Fruit fly (Drosophila melanogaster) S2 (cell line): Measurements from ENCODE around the gene dre4.

Experiments
- CG8478 ChIP-seq: fragments of >200 bp; optimal IDR thresholded peaks from 2 replicates; lab custom pipeline; 2018
- CTCF ChIP-seq, 2 experiments: fragments of >200 bp; optimal IDR thresholded peaks; 2 replicates each; lab custom pipeline; 2018

dre4 gene

DNA sequence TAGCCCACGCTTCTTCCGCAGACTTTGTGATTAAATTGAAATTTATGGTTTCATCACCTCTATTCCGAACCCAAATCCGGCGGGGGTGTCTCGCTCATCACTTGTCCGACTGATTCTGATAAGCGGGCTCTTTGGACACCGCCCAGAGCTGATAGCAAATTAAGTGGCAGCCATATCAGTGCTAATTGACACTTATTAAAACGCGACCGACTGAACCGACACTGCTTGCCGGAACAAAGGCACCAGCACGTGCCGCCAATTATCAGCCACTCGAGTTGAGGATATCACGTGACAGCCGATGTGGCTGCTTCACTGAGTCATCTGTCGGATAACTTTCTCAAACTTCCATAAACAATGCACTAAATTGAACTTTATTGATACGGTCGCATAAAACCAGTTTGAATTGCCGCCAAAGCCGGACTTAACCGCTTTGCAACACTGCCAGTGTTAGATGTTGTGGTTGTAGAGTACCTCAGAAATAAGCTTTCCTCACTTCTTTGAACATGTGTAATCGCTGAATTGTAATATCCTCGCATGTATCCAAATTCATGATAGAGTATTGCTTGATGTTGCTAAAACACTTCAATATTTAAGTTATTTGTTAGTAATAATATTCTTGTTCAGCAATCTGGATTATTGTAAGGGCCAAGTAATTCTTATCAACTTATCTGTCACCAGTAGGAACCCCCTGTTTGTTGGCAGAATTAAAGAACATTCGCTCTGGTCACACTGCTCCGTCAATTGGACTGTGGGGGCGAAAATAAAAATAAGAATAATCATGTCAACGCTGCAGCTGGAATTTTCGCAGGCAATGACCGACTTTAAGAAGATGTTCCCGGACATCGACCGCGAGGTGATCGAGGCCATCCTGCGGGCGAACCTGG is 19.4 kb downstream of the dre4 start, which contains the start of gene CG12024:
TSS of gene CG12024 (plus strand) at position 699 of the 884 bp plus-strand sequence.
- no peak for TF ChIP-seq CG8478 (lab: Kevin White, UChicago)
- TF ChIP-seq CTCF (optimal IDR thresholded peaks at IDR 0.05; lab: Kevin White, UChicago), result no peak

DNA sequence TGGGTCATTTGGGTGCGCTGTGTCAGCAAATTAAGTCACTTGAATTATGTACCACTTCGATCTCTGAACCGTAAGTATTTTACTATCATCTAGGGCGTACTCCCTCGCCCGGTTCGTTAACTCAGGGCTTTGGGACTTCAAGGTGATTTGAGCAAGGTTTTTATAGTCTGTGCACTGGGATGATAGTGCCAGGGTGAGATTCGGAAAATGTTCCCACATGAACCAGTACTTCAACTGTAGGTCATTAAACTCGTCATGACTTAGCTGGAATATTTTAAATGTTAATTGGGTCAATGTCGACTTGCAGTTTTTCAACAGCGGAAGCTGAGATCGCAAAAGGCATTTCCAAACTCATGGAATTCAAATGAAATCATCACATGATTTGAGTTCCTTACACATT is 20.6 kb downstream of the dre4 start, which contains the start of gene CNMa:
TSS of gene CNMa (minus strand) at position 101 of the 400 bp plus-strand sequence.
- no peak for TF ChIP-seq CTCF (optimal IDR thresholded peaks at IDR 0.05; lab: Kevin White, UChicago)
- TF ChIP-seq CG8478 (lab: Kevin White, UChicago), result no peak

DNA sequence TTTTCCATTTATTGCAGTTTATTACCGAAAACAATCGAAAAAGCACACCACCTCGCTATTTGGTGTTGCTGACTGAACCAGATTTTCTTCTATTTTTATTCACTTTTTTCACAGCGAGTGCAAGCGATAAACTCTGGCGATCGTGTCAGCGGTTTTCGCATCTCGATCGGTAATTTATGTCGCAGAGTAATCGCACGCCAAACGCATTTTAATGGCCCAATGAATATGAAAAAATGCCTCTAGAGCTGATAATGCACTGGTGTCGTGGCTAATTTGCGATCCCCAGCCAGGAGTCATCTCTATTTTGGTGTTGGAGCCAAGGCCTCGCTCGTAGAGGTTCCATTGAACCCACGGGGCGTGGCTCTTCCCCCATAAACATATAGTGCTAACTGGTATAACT is 22.8 kb downstream of the dre4 start:
- TF ChIP-seq CTCF (optimal IDR thresholded peaks at IDR 0.05; lab: Kevin White, UChicago) (no peak), CG8478 (lab: Kevin White, UChicago) (no peak)

DNA sequence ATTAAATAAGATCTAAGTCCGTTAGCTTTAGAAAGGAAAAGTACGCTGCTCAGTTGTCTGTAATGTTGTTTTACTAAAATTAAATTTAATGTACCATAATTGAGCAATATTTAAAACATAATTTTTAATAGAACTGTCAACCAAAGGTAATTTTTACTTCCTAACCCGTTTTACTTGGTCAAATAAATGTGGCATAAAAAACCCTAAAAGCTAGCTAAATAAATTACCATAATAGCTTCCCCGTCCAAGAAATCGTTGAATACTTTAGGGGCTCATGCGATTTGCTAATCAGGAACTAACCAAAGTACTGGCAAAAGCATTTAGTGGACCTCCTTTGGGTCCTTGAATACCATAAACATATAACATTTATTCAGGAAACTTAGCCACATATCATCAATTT is 25.6 kb downstream of the dre4 start:
- TF ChIP-seq CG8478 (lab: Kevin White, UChicago), result no peak
- no peak for TF ChIP-seq CTCF (optimal IDR thresholded peaks at IDR 0.05; lab: Kevin White, UChicago)

DNA sequence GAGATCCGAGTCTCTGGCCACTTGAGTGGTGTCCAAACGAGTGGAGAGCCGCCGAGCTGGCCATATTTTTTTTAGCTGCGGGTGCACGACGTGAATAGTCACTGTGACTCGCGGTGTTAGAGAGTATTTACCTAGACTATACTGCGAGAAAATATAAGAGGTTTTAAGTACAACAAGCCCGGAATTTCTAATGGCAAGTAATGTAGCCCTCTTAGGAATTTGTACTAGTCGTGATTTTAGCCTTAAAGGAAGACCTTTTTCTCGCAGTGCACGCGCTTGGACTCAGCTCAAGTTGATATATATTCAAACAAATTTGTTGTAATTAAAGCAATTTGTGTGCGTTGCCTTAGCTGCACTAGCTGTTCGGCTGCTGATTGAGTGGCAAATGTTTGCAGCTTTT is 31.5 kb downstream of the dre4 start:
- TF ChIP-seq CG8478 (lab: Kevin White, UChicago) (no peak), CTCF (optimal IDR thresholded peaks at IDR 0.05; lab: Kevin White, UChicago) (no peak)

DNA sequence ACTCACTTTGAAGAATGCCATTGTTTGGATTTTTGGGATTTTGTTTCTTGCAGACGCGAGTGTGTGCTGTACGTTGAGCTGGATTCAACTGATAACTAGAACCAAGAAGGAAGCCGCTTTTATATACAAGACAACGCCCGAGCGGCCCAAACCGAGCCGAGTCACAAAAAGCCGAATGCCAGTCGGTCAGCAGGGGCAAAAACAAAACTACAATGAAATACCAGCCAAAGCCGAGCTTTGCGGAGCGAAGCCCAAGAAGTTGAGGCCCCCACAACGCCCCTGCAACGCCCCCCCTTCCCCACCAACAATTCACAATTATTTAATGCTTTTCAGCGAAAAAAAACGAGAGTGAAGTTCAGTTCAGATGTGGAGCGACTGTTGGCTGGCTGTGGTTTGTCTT is 34.1 kb downstream of the dre4 start, which contains the start of gene Cpr62Bc:
TSS of gene Cpr62Bc (minus strand) at position 101 of the 400 bp plus-strand sequence.
- TF ChIP-seq CTCF (optimal IDR thresholded peaks at IDR 0.05; lab: Kevin White, UChicago) (no peak), CG8478 (lab: Kevin White, UChicago) (no peak)

DNA sequence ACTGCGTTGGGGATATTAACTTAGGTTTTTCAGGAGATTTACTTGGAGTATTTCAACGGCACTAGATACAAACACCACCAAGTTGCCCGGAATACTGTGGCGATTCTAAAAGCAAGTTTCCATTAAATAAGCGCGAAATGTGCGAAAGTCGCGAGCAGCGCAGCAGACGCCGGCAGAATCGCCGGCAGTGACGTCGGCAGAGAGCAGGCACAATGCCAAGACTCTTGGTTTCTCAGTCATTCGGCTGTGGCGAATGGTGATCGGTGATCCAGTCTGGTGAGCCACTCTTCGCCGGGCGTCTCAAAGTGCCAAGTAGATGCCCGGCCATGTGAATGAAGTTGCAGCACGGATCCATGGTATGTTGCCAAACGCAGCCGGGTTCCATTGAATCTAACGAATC is 41.0 kb downstream of the dre4 start, which contains the start of gene Cpr62Bb:
TSS of gene Cpr62Bb (minus strand) at position 101 of the 400 bp plus-strand sequence.
- no peak for TF ChIP-seq CG8478 (lab: Kevin White, UChicago)
- TF ChIP-seq CTCF (optimal IDR thresholded peaks at IDR 0.05; lab: Kevin White, UChicago), result no peak

DNA sequence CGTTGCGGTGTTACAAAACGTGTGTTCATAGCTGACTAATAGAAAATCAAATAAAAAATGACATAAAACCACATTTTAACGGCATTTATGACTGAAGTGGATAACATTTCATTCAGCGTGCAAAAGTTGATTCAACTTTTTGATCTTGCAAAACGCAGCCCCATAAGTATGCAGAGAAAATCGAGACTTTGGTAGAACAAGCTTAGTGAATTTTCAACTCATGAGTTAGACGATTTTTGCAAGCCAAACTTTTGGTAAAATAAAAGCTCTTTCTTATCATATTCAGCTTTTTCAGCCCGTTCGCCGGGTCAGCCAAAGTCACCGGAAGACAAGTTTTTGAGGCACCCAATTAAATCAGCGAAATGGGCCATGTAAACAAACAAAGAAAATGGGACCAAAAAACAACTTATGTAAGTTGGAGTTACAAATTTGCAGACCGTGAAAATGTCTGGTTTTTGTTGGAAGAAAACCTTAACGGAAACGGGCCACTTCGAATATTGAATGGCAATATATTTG is 44.3 kb downstream of the dre4 start, which contains the start of gene Cpr62Ba:
TSS of gene Cpr62Ba (minus strand) at position 31 of the 516 bp plus-strand sequence.
- TF ChIP-seq CG8478 (lab: Kevin White, UChicago), result no peak
- no peak for TF ChIP-seq CTCF (optimal IDR thresholded peaks at IDR 0.05; lab: Kevin White, UChicago)

DNA sequence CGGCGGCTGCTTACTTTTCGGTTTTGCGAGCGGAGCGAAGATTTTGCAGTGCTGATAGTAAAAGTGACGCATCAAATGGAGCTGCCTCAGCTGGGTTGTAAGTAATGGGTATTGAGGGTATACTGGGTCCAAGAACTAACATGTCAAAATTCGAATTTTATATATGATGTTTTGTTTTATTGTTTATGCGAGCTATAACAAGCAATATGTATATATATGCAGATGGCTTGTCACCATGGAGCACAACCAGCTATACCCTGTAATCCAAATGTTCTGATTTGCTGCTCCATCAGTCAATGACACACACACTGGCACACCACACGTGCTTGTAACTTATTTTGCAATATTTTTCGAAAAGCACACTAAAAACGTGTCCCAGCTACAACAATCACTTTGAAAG is 46.6 kb downstream of the dre4 start:
- no peak for TF ChIP-seq CG8478 (lab: Kevin White, UChicago)
- no peak for TF ChIP-seq CTCF (optimal IDR thresholded peaks at IDR 0.05; lab: Kevin White, UChicago)

DNA sequence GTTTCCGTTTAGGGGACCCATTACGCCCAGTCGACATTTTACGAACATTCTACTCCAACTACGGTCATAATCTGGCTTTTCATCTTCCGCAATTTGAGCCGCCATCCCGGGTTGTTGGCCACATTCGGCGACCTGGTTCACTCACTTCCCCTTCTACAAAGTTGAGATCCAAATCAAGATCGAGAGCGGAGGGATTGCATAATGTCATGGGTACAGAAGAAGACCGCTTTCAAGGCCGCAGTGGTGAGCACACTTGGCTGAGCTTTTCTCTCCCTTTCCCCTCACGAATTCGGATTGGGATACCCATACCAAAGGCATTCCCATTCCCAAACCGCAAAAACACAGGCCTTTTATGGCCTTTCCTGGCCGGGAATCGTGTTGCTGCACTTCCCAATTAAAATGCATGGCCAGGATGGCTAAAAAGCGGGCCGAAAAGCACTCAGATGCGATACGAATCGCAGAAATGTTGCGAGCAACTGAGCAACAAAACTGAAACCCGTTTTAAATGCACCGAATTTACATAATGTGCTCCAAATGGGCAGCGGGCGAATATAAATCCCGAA is 48.2 kb downstream of the dre4 start:
- no peak for TF ChIP-seq CG8478 (lab: Kevin White, UChicago)
- TF ChIP-seq CTCF (optimal IDR thresholded peaks at IDR 0.05; lab: Kevin White, UChicago), result no peak

DNA sequence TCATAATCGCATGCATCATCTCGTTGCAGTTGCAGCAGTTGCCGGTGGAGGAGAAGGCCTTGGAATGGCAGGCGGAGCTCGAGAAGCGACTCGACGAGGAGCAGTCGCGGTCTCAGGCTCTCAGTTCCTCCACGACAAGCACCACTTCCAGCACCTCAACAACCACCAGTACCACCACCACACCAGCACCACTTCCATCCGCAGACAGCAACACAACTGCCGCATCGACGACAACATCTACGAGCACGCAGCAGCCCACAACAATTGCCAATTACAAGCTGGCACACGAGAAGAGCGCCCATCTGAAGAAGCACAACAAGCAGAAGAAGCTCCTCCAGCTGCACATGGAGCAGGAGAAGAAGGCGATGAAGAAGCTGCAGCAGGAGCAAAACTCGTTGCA is 53.7 kb downstream of the dre4 start:
- TF ChIP-seq CTCF (optimal IDR thresholded peaks at IDR 0.05; lab: Kevin White, UChicago) (no peak), CG8478 (lab: Kevin White, UChicago) (no peak)
